Worm (Caenorhabditis elegans): ENCODE results near the gene C06A1.7.

DNA sequence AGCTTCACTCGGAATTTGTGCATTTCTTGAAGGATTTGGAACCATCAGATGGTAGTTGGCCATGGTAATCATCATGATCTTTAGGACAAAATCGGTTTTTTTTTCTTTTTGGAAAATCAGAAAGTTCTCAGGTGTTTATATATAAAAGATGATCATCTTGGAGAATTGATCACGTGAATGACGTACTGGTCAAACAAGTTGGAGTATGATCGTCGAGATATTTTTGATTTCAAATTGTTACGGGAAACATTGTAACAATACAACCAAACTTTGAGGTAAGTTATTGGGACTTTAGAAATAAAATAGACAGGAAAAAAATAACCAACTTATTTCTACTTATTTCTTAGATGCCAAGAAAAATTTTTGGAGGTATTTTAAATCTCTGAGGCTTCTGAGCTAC lies 45.7 kb upstream of the C06A1.7 start, which contains the start of gene F59B10.4:
- no peak for TF ChIP-seq pqm-1 (tag; optimal IDR thresholded peaks at IDR 0.05)
- TF ChIP-seq mec-3 (tag; optimal IDR thresholded peaks at IDR 0.05; ENCODE audit: borderline replicate concordance), result no peak
- TF ChIP-seq tbx-2 (tag; optimal IDR thresholded peaks at IDR 0.05), result no peak
- no peak for TF ChIP-seq dmd-4 (tag; optimal IDR thresholded peaks at IDR 0.05; ENCODE audit: borderline replicate concordance)
- no peak for TF ChIP-seq ceh-9 (tag; optimal IDR thresholded peaks at IDR 0.05)
- no peak for TF ChIP-seq eyg-1 (tag; optimal IDR thresholded peaks at IDR 0.05)
- TF ChIP-seq unc-3 (GFP tag; conservative IDR thresholded peaks at IDR 0.05), result no peak
- TF ChIP-seq unc-3 (tag; optimal IDR thresholded peaks at IDR 0.05), result no peak
- no peak for TF ChIP-seq nhr-11 (tag; optimal IDR thresholded peaks at IDR 0.05)

All from whole organism, late embryonic.